Worm (Caenorhabditis elegans) whole organism, L4 larva: ENCODE measurements around the gene ZK1098.3.

Experiments
- F10B5.3 ChIP-seq: sonication (generic microtip); optimal IDR thresholded peaks from 2 replicates; lab custom pipeline; 2016; ENCODE audit warnings: mild to moderate bottlenecking, missing genetic modification characterization, missing compliant biosample characterization
- R02D3.7 ChIP-seq: fragments of 150-350 bp; sonication (generic microtip); optimal IDR thresholded peaks from 3 replicates; lab custom pipeline; 2014; ENCODE audit warnings: missing biosample characterization, missing genetic modification characterization
- T20F7.1 ChIP-seq: fragments of 200-800 bp; sonication (Bioruptor generic); optimal IDR thresholded peaks from 2 replicates; lab custom pipeline; 2018; ENCODE audit warnings: mild to moderate bottlenecking, missing genetic modification characterization, missing compliant biosample characterization
- Y105C5A.15 ChIP-seq: fragments of 200-800 bp; sonication (Bioruptor generic); IDR thresholded peaks from 2 replicates; pipeline ENCODE4 v1.3.6; 2022; ENCODE audit warnings: missing genetic modification characterization, missing compliant biosample characterization
- Y48G9A.11 ChIP-seq: fragments of 200-800 bp; sonication (Bioruptor generic); IDR thresholded peaks from 2 replicates; pipeline ENCODE4 v1.3.6; 2022; ENCODE audit warnings: missing genetic modification reagents, missing genetic modification characterization, missing compliant biosample characterization
- aha-1 ChIP-seq: fragments of 150-350 bp; peaks from one replicate; lab custom pipeline; 2014; ENCODE audit warnings: missing biosample characterization, missing genetic modification characterization
- aly-2 ChIP-seq: sonication (generic microtip); optimal IDR thresholded peaks from 2 replicates; lab custom pipeline; 2018; ENCODE audit warnings: missing biosample characterization, missing genetic modification characterization
- ama-1 ChIP-seq: fragments of 150-350 bp; optimal IDR thresholded peaks from 2 replicates; lab custom pipeline; 2014; ENCODE audit warnings: inconsistent platforms, mixed read lengths
- arid-1 ChIP-seq: fragments of 200-800 bp; sonication (Bioruptor generic); conservative IDR thresholded peaks from 2 replicates; pipeline ENCODE4 v1.3.6; 2022; ENCODE audit warnings: missing genetic modification reagents, missing genetic modification characterization, missing compliant biosample characterization
- ces-1 ChIP-seq: fragments of 150-350 bp; sonication (generic microtip); optimal IDR thresholded peaks from 4 replicates; lab custom pipeline; 2014; ENCODE audit warnings: missing biosample characterization, missing genetic modification reagents, missing genetic modification characterization
- ctbp-1 ChIP-seq: fragments of 200-800 bp; sonication (Bioruptor generic); IDR thresholded peaks from 2 replicates; pipeline ENCODE4 v1.3.6; 2022; ENCODE audit warnings: missing genetic modification reagents, missing genetic modification characterization, missing compliant biosample characterization
- dmd-6 ChIP-seq: fragments of 200-800 bp; sonication (Bioruptor generic); IDR thresholded peaks from 2 replicates; pipeline ENCODE4 v1.3.6; 2022; ENCODE audit warnings: missing genetic modification reagents, missing genetic modification characterization, missing compliant biosample characterization
- dmd-9 ChIP-seq: fragments of 200-800 bp; sonication (Bioruptor generic); IDR thresholded peaks from 2 replicates; pipeline ENCODE4 v1.3.6; 2022; ENCODE audit warnings: missing genetic modification reagents, missing genetic modification characterization, missing compliant biosample characterization
- dve-1 ChIP-seq: sonication (generic microtip); optimal IDR thresholded peaks from 2 replicates; lab custom pipeline; 2017; ENCODE audit warnings: antibody characterized with exemption, mild to moderate bottlenecking, missing genetic modification characterization, missing compliant biosample characterization; ENCODE audit not compliant: insufficient read depth
- egl-27 ChIP-seq: sonication (generic microtip); optimal IDR thresholded peaks from 3 replicates; lab custom pipeline; 2017; ENCODE audit warnings: missing biosample characterization, missing genetic modification reagents, missing genetic modification characterization
- hif-1 ChIP-seq, 2 experiments: sonication (generic microtip); optimal IDR thresholded peaks; 2 replicates each; lab custom pipeline; 2016 to 2017; ENCODE audit warnings: missing compliant biosample characterization in 2 of 2, missing genetic modification characterization in 2 of 2, missing genetic modification reagents in 2 of 2, missing genotype in 2 of 2, mild to moderate bottlenecking in 1 of 2
- hlh-30 ChIP-seq: sonication (generic microtip); optimal IDR thresholded peaks from 2 replicates; lab custom pipeline; 2017; ENCODE audit warnings: antibody characterized with exemption, mild to moderate bottlenecking, missing genetic modification characterization, missing compliant biosample characterization; ENCODE audit not compliant: insufficient read depth
- hmg-1.1 ChIP-seq: fragments of 200-800 bp; sonication (Bioruptor generic); IDR thresholded peaks from 2 replicates; pipeline ENCODE4 v1.3.6; 2022; ENCODE audit warnings: missing genetic modification reagents, missing genetic modification characterization, missing compliant biosample characterization
- lim-7 ChIP-seq: fragments of 200-800 bp; sonication (Bioruptor generic); IDR thresholded peaks from 2 replicates; pipeline ENCODE4 v1.3.6; 2022; ENCODE audit warnings: missing genetic modification characterization, missing compliant biosample characterization
- lin-1 ChIP-seq: fragments of 200-800 bp; sonication (Bioruptor generic); IDR thresholded peaks from 2 replicates; pipeline ENCODE4 v1.3.6; 2022; ENCODE audit warnings: missing genetic modification reagents, missing genetic modification characterization, missing compliant biosample characterization
- lin-38 ChIP-seq: fragments of 200-800 bp; sonication (Bioruptor generic); IDR thresholded peaks from 2 replicates; pipeline ENCODE4 v1.3.6; 2022; ENCODE audit warnings: missing genetic modification reagents, missing genetic modification characterization, missing compliant biosample characterization
- lin-39 ChIP-seq: fragments of 150-350 bp; optimal IDR thresholded peaks from 2 replicates; lab custom pipeline; 2014; ENCODE audit warnings: missing biosample characterization, missing genetic modification reagents, missing genetic modification characterization
- lsy-2 ChIP-seq, 2 experiments: fragments of 150-350 bp in 1 of 2; sonication (generic microtip) in 1 of 2; optimal IDR thresholded peaks; 2 replicates each; lab custom pipeline; 2014 to 2017; ENCODE audit warnings: missing biosample characterization in 2 of 2, missing genetic modification characterization in 2 of 2
- madf-5 ChIP-seq, 2 experiments: fragments of 200-800 bp; sonication (Bioruptor generic); IDR thresholded peaks; 2 replicates each; pipeline ENCODE4 v1.3.6; 2022; ENCODE audit warnings: missing compliant biosample characterization in 2 of 2, missing genetic modification characterization in 2 of 2
- mdt-29 ChIP-seq: fragments of 200-800 bp; sonication (Bioruptor generic); IDR thresholded peaks from 2 replicates; pipeline ENCODE4 v1.3.6; 2022; ENCODE audit warnings: missing genetic modification reagents, missing genetic modification characterization, missing compliant biosample characterization
- mep-1 ChIP-seq: fragments of 150-350 bp; sonication (generic microtip); optimal IDR thresholded peaks from 3 replicates; lab custom pipeline; 2014; ENCODE audit warnings: missing biosample characterization, missing genetic modification characterization
- mes-2 ChIP-seq: sonication (generic microtip); optimal IDR thresholded peaks from 2 replicates; lab custom pipeline; 2016; ENCODE audit warnings: missing genotype, mild to moderate bottlenecking, missing genetic modification characterization, missing compliant biosample characterization; ENCODE audit not compliant: poor library complexity, severe bottlenecking
- nhr-102 ChIP-seq: sonication (generic microtip); optimal IDR thresholded peaks from 2 replicates; lab custom pipeline; 2016; ENCODE audit warnings: mild to moderate bottlenecking, missing genetic modification characterization, moderate library complexity, missing compliant biosample characterization
- nhr-111 ChIP-seq: fragments of 200-800 bp; sonication (Bioruptor generic); optimal IDR thresholded peaks from 2 replicates; lab custom pipeline; 2018; ENCODE audit warnings: mild to moderate bottlenecking, missing genetic modification characterization, missing compliant biosample characterization
- nhr-25 ChIP-seq: sonication (generic microtip); optimal IDR thresholded peaks from 2 replicates; lab custom pipeline; 2017; ENCODE audit warnings: missing genetic modification characterization, mild to moderate bottlenecking, missing compliant biosample characterization, antibody characterized with exemption, moderate library complexity, borderline replicate concordance; ENCODE audit not compliant: insufficient read depth
- nhr-28 ChIP-seq: fragments of 150-350 bp; optimal IDR thresholded peaks from 2 replicates; lab custom pipeline; 2014; ENCODE audit warnings: missing biosample characterization, missing genetic modification characterization
- nhr-42 ChIP-seq: fragments of 200-800 bp; sonication (Bioruptor generic); IDR thresholded peaks from 2 replicates; pipeline ENCODE4 v1.3.6; 2022; ENCODE audit warnings: missing genetic modification characterization, missing compliant biosample characterization
- nhr-48 ChIP-seq: sonication (generic microtip); optimal IDR thresholded peaks from 2 replicates; lab custom pipeline; 2016; ENCODE audit warnings: mild to moderate bottlenecking, missing genetic modification characterization, missing compliant biosample characterization
- nhr-6 ChIP-seq: fragments of 150-350 bp; optimal IDR thresholded peaks from 2 replicates; lab custom pipeline; 2014; ENCODE audit warnings: missing biosample characterization, missing genetic modification characterization
- nhr-76 ChIP-seq: fragments of 150-350 bp; optimal IDR thresholded peaks from 2 replicates; lab custom pipeline; 2014; ENCODE audit warnings: missing biosample characterization, missing genetic modification characterization
- nhr-77 ChIP-seq: fragments of 150-350 bp; optimal IDR thresholded peaks from 2 replicates; lab custom pipeline; 2014; ENCODE audit warnings: missing biosample characterization, missing genetic modification characterization
- pqm-1 ChIP-seq: sonication (generic microtip); optimal IDR thresholded peaks from 2 replicates; lab custom pipeline; 2017; ENCODE audit warnings: missing biosample characterization, missing genetic modification characterization
- rbr-2 ChIP-seq: sonication (generic microtip); optimal IDR thresholded peaks from 2 replicates; lab custom pipeline; 2016; ENCODE audit warnings: missing genotype, missing genetic modification characterization, missing compliant biosample characterization
- saeg-2 ChIP-seq: fragments of 200-800 bp; sonication (Bioruptor generic); IDR thresholded peaks from 2 replicates; pipeline ENCODE4 v1.3.6; 2022; ENCODE audit warnings: missing genetic modification reagents, missing genetic modification characterization, missing compliant biosample characterization
- sdz-12 ChIP-seq: fragments of 200-800 bp; sonication (Bioruptor generic); optimal IDR thresholded peaks from 2 replicates; lab custom pipeline; 2018; ENCODE audit warnings: mild to moderate bottlenecking, missing genetic modification characterization, missing compliant biosample characterization
- set-16 ChIP-seq: fragments of 200-800 bp; sonication (Bioruptor generic); IDR thresholded peaks from 2 replicates; pipeline ENCODE4 v1.3.6; 2022; ENCODE audit warnings: missing genetic modification reagents, missing genetic modification characterization, missing compliant biosample characterization
- skn-1 ChIP-seq: fragments of 150-350 bp; optimal IDR thresholded peaks from 2 replicates; lab custom pipeline; 2014; ENCODE audit warnings: missing biosample characterization, missing genetic modification characterization
- snpc-1.2 ChIP-seq: fragments of 200-800 bp; sonication (Bioruptor generic); IDR thresholded peaks from 2 replicates; pipeline ENCODE4 v1.3.6; 2022; ENCODE audit warnings: missing genetic modification reagents, missing genetic modification characterization, missing compliant biosample characterization
- snpc-4 ChIP-seq: fragments of 150-350 bp; optimal IDR thresholded peaks from 2 replicates; lab custom pipeline; 2014; ENCODE audit warnings: missing biosample characterization, missing genetic modification characterization
- tra-1 ChIP-seq: fragments of 200-800 bp; sonication (Bioruptor generic); IDR thresholded peaks from 2 replicates; pipeline ENCODE4 v1.3.6; 2022; ENCODE audit warnings: missing genetic modification reagents, missing genetic modification characterization, missing compliant biosample characterization
- vab-7 ChIP-seq: fragments of 200-800 bp; sonication (Bioruptor generic); IDR thresholded peaks from 2 replicates; pipeline ENCODE4 v1.3.6; 2022; ENCODE audit warnings: missing genetic modification reagents, missing genetic modification characterization, missing compliant biosample characterization
- zfp-3 ChIP-seq: fragments of 200-800 bp; sonication (Bioruptor generic); conservative IDR thresholded peaks from 2 replicates; pipeline ENCODE4 v1.3.6; 2022; ENCODE audit warnings: missing genetic modification reagents, missing genetic modification characterization, missing compliant biosample characterization
- ztf-11 ChIP-seq: fragments of 150-350 bp; optimal IDR thresholded peaks from 2 replicates; lab custom pipeline; 2014; ENCODE audit warnings: missing biosample characterization, missing genetic modification characterization

ZK1098.3 gene

ce11 chrIII:9511055-9511520 lies 27.4 kb downstream of the ZK1098.3 start, which contains the start of gene F55H2.5 (continued):
- TF ChIP-seq hlh-30 (tag; lab: Kevin White, UChicago) (peak; percentile 76), mdt-29 (no peak), madf-5 (GFP tag; IDR thresholded peaks at IDR 0.05; lab: Robert Waterston, UW) (no peak), tra-1 (GFP tag; lab: Robert Waterston, UW) (no peak), rbr-2 (tag; lab: Kevin White, UChicago) (no peak), nhr-28 (peak; percentile 11), aly-2 (no peak), hif-1 (tag; optimal IDR thresholded peaks at IDR 0.05; lab: Kevin White, UChicago) (no peak), skn-1 (tag; lab: Kevin White, UChicago) (no peak), snpc-1.2 (no peak), T20F7.1 (GFP tag; lab: Kevin White, UChicago) (no peak), R02D3.7 (tag; lab: Kevin White, UChicago) (no peak), ztf-11 (no peak)

- peak; percentile 11 for TF ChIP-seq mes-2 (tag; lab: Kevin White, UChicago)
- no peak for TF ChIP-seq nhr-76
- peak; percentile 55 for TF ChIP-seq T20F7.1 (GFP tag; lab: Kevin White, UChicago)
- TF ChIP-seq arid-1 (GFP tag; lab: Robert Waterston, UW) = peak; percentile 40; the same call in 1 of the 2 replicates
- peak; percentile 4 for TF ChIP-seq rbr-2 (tag; lab: Kevin White, UChicago)
- TF ChIP-seq nhr-6 (tag; lab: Kevin White, UChicago) = peak; percentile 30
- no peak for TF ChIP-seq egl-27 (tag; lab: Kevin White, UChicago)
- TF ChIP-seq Y105C5A.15 = 0 out of 2 replicates have a peak, but pooled peaks have one; percentile 16
- peak; percentile 92 for TF ChIP-seq ama-1 (lab: Kevin White, UChicago)
- peak; percentile 9 for TF ChIP-seq nhr-25 (tag; lab: Kevin White, UChicago)
- peak; percentile 61 for TF ChIP-seq lim-7 (GFP tag; lab: Robert Waterston, UW)
- TF ChIP-seq Y48G9A.11 = 0 out of 2 replicates have a peak, but pooled peaks have one; percentile 24
- 0 out of 2 replicates have a peak, but pooled peaks have one; percentile 10 for TF ChIP-seq dmd-9
- peak; percentile 55 for TF ChIP-seq ctbp-1 (GFP tag; lab: Robert Waterston, UW)
- no peak for TF ChIP-seq skn-1 (tag; lab: Kevin White, UChicago)
- TF ChIP-seq snpc-4 (tag; lab: Kevin White, UChicago) = no peak
- TF ChIP-seq mep-1 = peak; percentile 42
- peak; percentile 57 for TF ChIP-seq nhr-102 (tag; lab: Kevin White, UChicago)
- peak in 1 of 2 experiments; percentile 23 for TF ChIP-seq lsy-2 (tag; optimal IDR thresholded peaks at IDR 0.05; lab: Kevin White, UChicago)
- peak; percentile 36; the same call in 1 of the 2 replicates for TF ChIP-seq lin-1 (GFP tag; lab: Robert Waterston, UW)
- TF ChIP-seq nhr-42 = 0 out of 2 replicates have a peak, but pooled peaks have one; percentile 45
- TF ChIP-seq pqm-1 (tag; lab: Kevin White, UChicago) = no peak
- peak; percentile 15 for TF ChIP-seq aha-1 (tag; lab: Kevin White, UChicago)
- peak; percentile 23 for TF ChIP-seq F10B5.3 (tag; lab: Kevin White, UChicago)
- 0 out of 2 replicates have a peak, but pooled peaks have one; percentile 6 for TF ChIP-seq dmd-6 (GFP tag; lab: Robert Waterston, UW)
- TF ChIP-seq nhr-111 (GFP tag; lab: Kevin White, UChicago) = peak; percentile 23
- TF ChIP-seq zfp-3 (GFP tag; lab: Robert Waterston, UW) = peak; percentile 65; the same call in 1 of the 2 replicates
- no peak for TF ChIP-seq nhr-48 (tag; lab: Kevin White, UChicago)
- no peak for TF ChIP-seq set-16 (GFP tag; lab: Robert Waterston, UW)
- peak; percentile 57 for TF ChIP-seq lin-38 (GFP tag; lab: Robert Waterston, UW)
- TF ChIP-seq lin-39 (tag; lab: Kevin White, UChicago) = no peak
- TF ChIP-seq snpc-1.2 = no peak
- 0 out of 2 replicates have a peak, but pooled peaks have one; percentile 11 for TF ChIP-seq hmg-1.1 (GFP tag; lab: Robert Waterston, UW)
- peak; percentile 6 for TF ChIP-seq dve-1 (tag; lab: Kevin White, UChicago)
- peak; percentile 74 for TF ChIP-seq saeg-2 (GFP tag; lab: Robert Waterston, UW)
- TF ChIP-seq vab-7 = no peak
- TF ChIP-seq nhr-77 (tag; lab: Kevin White, UChicago) = no peak
- peak; percentile 68 for TF ChIP-seq sdz-12 (GFP tag; lab: Kevin White, UChicago)
- TF ChIP-seq ces-1 (GFP tag; lab: Kevin White, UChicago) = peak; percentile 41
These were observed 28.6 kb downstream of the ZK1098.3 start for ce11 chrIII:9509764-9510370.
